Fruit fly (Drosophila melanogaster) whole organism, embryonic: ENCODE data around the gene dlg1.
A peak's percentile ranks its signal among the peaks of the same experiment; 100 is the strongest.

Source experiments
- Adf1 ChIP-seq: fragments of 200-800 bp; sonication (Bioruptor generic); IDR thresholded peaks from 2 replicates; pipeline ENCODE4 v1.3.6; 2022; ENCODE audit warnings: missing biosample characterization, missing genetic modification characterization
- Atf6 ChIP-seq: fragments of 200-800 bp; sonication (Bioruptor generic); IDR thresholded peaks from 2 replicates; pipeline ENCODE4 v1.3.6; 2022; ENCODE audit warnings: missing biosample characterization, missing genetic modification characterization
- CG10147 ChIP-seq: fragments of 200-800 bp; sonication (Bioruptor generic); optimal IDR thresholded peaks from 2 replicates; lab custom pipeline; 2019; ENCODE audit warnings: missing biosample characterization, mild to moderate bottlenecking, missing genetic modification characterization, moderate library complexity
- CG10209 ChIP-seq: fragments of 200-800 bp; sonication (Bioruptor generic); optimal IDR thresholded peaks from 3 replicates; lab custom pipeline; 2017; ENCODE audit warnings: missing biosample characterization, mild to moderate bottlenecking, missing genetic modification characterization, missing genetic modification reagents
- CG11723 ChIP-seq: fragments of 200-800 bp; sonication (Bioruptor generic); optimal IDR thresholded peaks from 2 replicates; lab custom pipeline; 2017; ENCODE audit warnings: missing biosample characterization, mild to moderate bottlenecking, missing genetic modification characterization
- CG12219 ChIP-seq: fragments of 200-800 bp; sonication (Bioruptor generic); optimal IDR thresholded peaks from 3 replicates; lab custom pipeline; 2018; ENCODE audit warnings: missing biosample characterization, mild to moderate bottlenecking, missing genetic modification characterization
- CG14441 ChIP-seq: fragments of 200-800 bp; sonication (Bioruptor generic); IDR thresholded peaks from 2 replicates; pipeline ENCODE4 v1.3.6; 2022; ENCODE audit warnings: missing biosample characterization, missing genetic modification characterization
- CG1647 ChIP-seq: fragments of 200-800 bp; sonication (Bioruptor generic); optimal IDR thresholded peaks from 3 replicates; lab custom pipeline; 2016; ENCODE audit warnings: missing biosample characterization, missing genetic modification characterization
- CG1832 ChIP-seq: fragments of 200-800 bp; sonication (Bioruptor generic); optimal IDR thresholded peaks from 2 replicates; lab custom pipeline; 2017; ENCODE audit warnings: missing biosample characterization, mild to moderate bottlenecking, missing genetic modification characterization, inconsistent platforms
- CG18764 ChIP-seq: fragments of 200-800 bp; sonication (Bioruptor generic); optimal IDR thresholded peaks from 3 replicates; lab custom pipeline; 2016; ENCODE audit warnings: missing biosample characterization, missing genetic modification characterization
- CG32767 ChIP-seq: fragments of 200-800 bp; sonication (Bioruptor generic); IDR thresholded peaks from 2 replicates; pipeline ENCODE4 v1.3.6; 2022; ENCODE audit warnings: missing biosample characterization, missing genetic modification characterization
- CG3407 ChIP-seq: fragments of 200-800 bp; sonication (Bioruptor generic); optimal IDR thresholded peaks from 2 replicates; lab custom pipeline; 2018; ENCODE audit warnings: missing biosample characterization, mild to moderate bottlenecking, missing genetic modification characterization
- CG3995 ChIP-seq: fragments of 200-800 bp; sonication (Bioruptor generic); optimal IDR thresholded peaks from 3 replicates; lab custom pipeline; 2016; ENCODE audit warnings: missing biosample characterization, missing genetic modification characterization
- CG4424 ChIP-seq: fragments of 200-800 bp; sonication (Bioruptor generic); optimal IDR thresholded peaks from 3 replicates; lab custom pipeline; 2016; ENCODE audit warnings: missing biosample characterization, missing genetic modification characterization
- CG4730 ChIP-seq: fragments of 200-800 bp; sonication (Bioruptor generic); IDR thresholded peaks from 2 replicates; pipeline ENCODE4 v1.3.6; 2022; ENCODE audit warnings: missing biosample characterization, missing genetic modification characterization
- CG4820 ChIP-seq: fragments of 200-800 bp; sonication (Bioruptor generic); optimal IDR thresholded peaks from 3 replicates; lab custom pipeline; 2016; ENCODE audit warnings: missing biosample characterization, missing genetic modification characterization
- CG6765 ChIP-seq: fragments of 200-800 bp; sonication (Bioruptor generic); optimal IDR thresholded peaks from 3 replicates; lab custom pipeline; 2017; ENCODE audit warnings: missing biosample characterization, mild to moderate bottlenecking, missing genetic modification characterization
- CG6813 ChIP-seq: fragments of 200-800 bp; sonication (Bioruptor generic); optimal IDR thresholded peaks from 2 replicates; lab custom pipeline; 2017; ENCODE audit warnings: missing biosample characterization, missing genetic modification characterization, mild to moderate bottlenecking, moderate library complexity, missing genetic modification reagents
- CG7987 ChIP-seq: fragments of 200-800 bp; sonication (Bioruptor generic); optimal IDR thresholded peaks from 2 replicates; lab custom pipeline; 2018; ENCODE audit warnings: missing biosample characterization, mild to moderate bottlenecking, missing genetic modification characterization, moderate library complexity
- CG8765 ChIP-seq: fragments of 200-800 bp; sonication (Bioruptor generic); IDR thresholded peaks from 2 replicates; pipeline ENCODE4 v1.3.6; 2022; ENCODE audit warnings: missing biosample characterization, missing genetic modification characterization
- CG8924 ChIP-seq: fragments of 200-800 bp; optimal IDR thresholded peaks from 3 replicates; lab custom pipeline; 2019; ENCODE audit warnings: missing biosample characterization, mild to moderate bottlenecking, missing genetic modification characterization, moderate library complexity
- CTCF ChIP-seq: fragments of 200-800 bp; sonication (Bioruptor generic); optimal IDR thresholded peaks from 2 replicates; lab custom pipeline; 2017; ENCODE audit warnings: missing biosample characterization, mild to moderate bottlenecking, missing genetic modification characterization, moderate library complexity
- D ChIP-seq, 2 experiments: fragments of 200-800 bp in 1 of 2; fragments of >200 bp in 1 of 2; sonication (Bioruptor generic) in 1 of 2; optimal IDR thresholded peaks; 2 replicates in 1 of 2; 3 replicates in 1 of 2; lab custom pipeline; 2017; ENCODE audit warnings: mild to moderate bottlenecking in 1 of 2, missing biosample characterization in 1 of 2, missing genetic modification characterization in 1 of 2, missing genetic modification reagents in 1 of 2
- D19A ChIP-seq: fragments of 200-800 bp; optimal IDR thresholded peaks from 3 replicates; lab custom pipeline; 2019; ENCODE audit warnings: missing biosample characterization, mild to moderate bottlenecking, missing genetic modification characterization, moderate library complexity
- Dek ChIP-seq: fragments of 200-800 bp; sonication (Bioruptor generic); optimal IDR thresholded peaks from 3 replicates; lab custom pipeline; 2019; ENCODE audit warnings: missing biosample characterization, mild to moderate bottlenecking, missing genetic modification characterization, moderate library complexity
- Dfd ChIP-seq, 2 experiments: fragments of >200 bp; optimal IDR thresholded peaks; 2 replicates each; lab custom pipeline; 2017; ENCODE audit warnings: missing biosample characterization in 2 of 2, missing genetic modification characterization in 2 of 2
- Dref ChIP-seq: fragments of 200-800 bp; sonication (Bioruptor generic); IDR thresholded peaks from 2 replicates; pipeline ENCODE4 v1.3.6; 2022; ENCODE audit warnings: missing biosample characterization, missing genetic modification characterization
- Ets65A ChIP-seq: fragments of 200-800 bp; sonication (Bioruptor generic); peaks from one replicate; lab custom pipeline; 2016; ENCODE audit warnings: missing biosample characterization, missing genetic modification characterization
- Hsf ChIP-seq: fragments of 200-800 bp; sonication (Bioruptor generic); optimal IDR thresholded peaks from 3 replicates; lab custom pipeline; 2016; ENCODE audit warnings: missing biosample characterization, missing genetic modification characterization
- Lim3 ChIP-seq: fragments of 200-800 bp; sonication (Bioruptor generic); IDR thresholded peaks from 2 replicates; pipeline ENCODE4 v1.3.6; 2022; ENCODE audit warnings: missing biosample characterization, missing genetic modification characterization
- Mad ChIP-seq: fragments of 200-800 bp; sonication (Bioruptor generic); optimal IDR thresholded peaks from 2 replicates; lab custom pipeline; 2016; ENCODE audit warnings: missing biosample characterization, missing genetic modification characterization
- Nf-YA ChIP-seq: fragments of 200-800 bp; sonication (Bioruptor generic); IDR thresholded peaks from 2 replicates; pipeline ENCODE4 v1.3.6; 2022; ENCODE audit warnings: missing biosample characterization, missing genetic modification characterization
- Nf-YC ChIP-seq: fragments of 200-800 bp; optimal IDR thresholded peaks from 3 replicates; lab custom pipeline; 2019; ENCODE audit warnings: missing biosample characterization, mild to moderate bottlenecking, missing genetic modification characterization, moderate library complexity
- Side ChIP-seq: fragments of 200-800 bp; sonication (Bioruptor generic); optimal IDR thresholded peaks from 2 replicates; lab custom pipeline; 2016; ENCODE audit warnings: missing biosample characterization, missing genetic modification characterization
- Sox102F ChIP-seq: fragments of 200-800 bp; sonication (Bioruptor generic); optimal IDR thresholded peaks from 2 replicates; lab custom pipeline; 2018; ENCODE audit warnings: missing biosample characterization, mild to moderate bottlenecking, missing genetic modification characterization, moderate library complexity
- Spps ChIP-seq: fragments of 200-800 bp; sonication (Bioruptor generic); optimal IDR thresholded peaks from 2 replicates; lab custom pipeline; 2018; ENCODE audit warnings: missing biosample characterization, mild to moderate bottlenecking, missing genetic modification characterization
- Usf ChIP-seq: fragments of 200-800 bp; sonication (Bioruptor generic); optimal IDR thresholded peaks from 2 replicates; lab custom pipeline; 2017; ENCODE audit warnings: missing genotype, missing biosample characterization, missing genetic modification characterization
- btn ChIP-seq: fragments of 200-800 bp; sonication (Bioruptor generic); optimal IDR thresholded peaks from 2 replicates; lab custom pipeline; 2016; ENCODE audit warnings: missing biosample characterization, missing genetic modification characterization
- chinmo ChIP-seq: fragments of 200-800 bp; sonication (Bioruptor generic); IDR thresholded peaks from 4 replicates; pipeline ENCODE4 v1.3.6; 2022; ENCODE audit warnings: missing biosample characterization, missing genetic modification characterization; ENCODE audit not compliant: partially characterized antibody
- chn ChIP-seq: fragments of 200-800 bp; sonication (Bioruptor generic); optimal IDR thresholded peaks from 2 replicates; lab custom pipeline; 2016; ENCODE audit warnings: missing biosample characterization, missing genetic modification characterization
- dan ChIP-seq: fragments of 200-800 bp; sonication (Bioruptor generic); IDR thresholded peaks from 2 replicates; pipeline ENCODE4 v1.3.6; 2022; ENCODE audit warnings: missing biosample characterization, missing genetic modification characterization
- dmrt11E ChIP-seq: fragments of 200-800 bp; sonication (Bioruptor generic); optimal IDR thresholded peaks from 3 replicates; lab custom pipeline; 2018; ENCODE audit warnings: missing biosample characterization, mild to moderate bottlenecking, missing genetic modification characterization, moderate library complexity
- ems ChIP-seq: fragments of 200-800 bp; sonication (Bioruptor generic); optimal IDR thresholded peaks from 3 replicates; lab custom pipeline; 2016; ENCODE audit warnings: missing biosample characterization, missing genetic modification characterization
- grau ChIP-seq: fragments of 200-800 bp; optimal IDR thresholded peaks from 3 replicates; lab custom pipeline; 2019; ENCODE audit warnings: missing biosample characterization, mild to moderate bottlenecking, missing genetic modification characterization, moderate library complexity
- hth ChIP-seq: fragments of >200 bp; optimal IDR thresholded peaks from 2 replicates; lab custom pipeline; 2017; ENCODE audit warnings: inconsistent platforms
- ind ChIP-seq: fragments of 200-800 bp; sonication (Bioruptor generic); optimal IDR thresholded peaks from 3 replicates; lab custom pipeline; 2016; ENCODE audit warnings: missing biosample characterization, missing genetic modification characterization
- nerfin-2 ChIP-seq: fragments of 200-800 bp; sonication (Bioruptor generic); IDR thresholded peaks from 2 replicates; pipeline ENCODE4 v1.3.6; 2022; ENCODE audit warnings: missing biosample characterization, missing genetic modification characterization; ENCODE audit not compliant: partially characterized antibody
- p53 ChIP-seq: fragments of 200-800 bp; sonication (Bioruptor generic); optimal IDR thresholded peaks from 2 replicates; lab custom pipeline; 2016; ENCODE audit warnings: missing biosample characterization, missing genetic modification characterization
- row ChIP-seq: fragments of 200-800 bp; sonication (Bioruptor generic); IDR thresholded peaks from 3 replicates; pipeline ENCODE4 v1.3.6; 2022; ENCODE audit warnings: missing biosample characterization, missing genetic modification characterization
- tap ChIP-seq: fragments of 200-800 bp; optimal IDR thresholded peaks from 3 replicates; lab custom pipeline; 2019; ENCODE audit warnings: missing biosample characterization, mild to moderate bottlenecking, missing genetic modification characterization, moderate library complexity

Gene dlg1

dm6 chrX:11390625-11391363, 21.3 kb downstream of the dlg1 start (continued):
- TF ChIP-seq Dref (GFP tag; lab: Robert Waterston, UW) = 0 out of 2 replicates have a peak, but pooled peaks have one; percentile 3
- TF ChIP-seq CG4820 = peak; percentile 64
- peak; percentile 38 for TF ChIP-seq p53 (GFP tag; lab: Kevin White, UChicago)
- peak; percentile 78 for TF ChIP-seq grau (tag; lab: Kevin White, UChicago)
- peak; percentile 45 for TF ChIP-seq Mad (GFP tag; lab: Kevin White, UChicago)
- TF ChIP-seq D (optimal IDR thresholded peaks at IDR 0.05; lab: Kevin White, UChicago) = no peak
- peak; percentile 58 for TF ChIP-seq D (GFP tag; optimal IDR thresholded peaks at IDR 0.05; lab: Kevin White, UChicago)
- TF ChIP-seq Nf-YA (GFP tag; lab: Robert Waterston, UW) = peak; percentile 38; the same call in 1 of the 2 replicates
- peak; percentile 65 for TF ChIP-seq Nf-YC
- TF ChIP-seq CG18764 (GFP tag; lab: Kevin White, UChicago) = peak; percentile 57
- TF ChIP-seq Usf = peak; percentile 58
- TF ChIP-seq nerfin-2 (GFP tag; lab: Robert Waterston, UW) = no peak
- TF ChIP-seq ems (GFP tag; lab: Kevin White, UChicago) = peak; percentile 39
- TF ChIP-seq CG11723 = peak; percentile 63
- TF ChIP-seq Spps (tag; lab: Kevin White, UChicago) = no peak
- peak; percentile 60; the same call in 1 of the 2 replicates for TF ChIP-seq dan (GFP tag; lab: Robert Waterston, UW)
- TF ChIP-seq CG6765 = peak; percentile 49
- peak; percentile 90 for TF ChIP-seq row
- peak; percentile 87 for TF ChIP-seq ind (GFP tag; lab: Kevin White, UChicago)
- peak; percentile 67 for TF ChIP-seq chn (GFP tag; lab: Kevin White, UChicago)
- peak; percentile 67 for TF ChIP-seq CG8765 (GFP tag; lab: Robert Waterston, UW)
- TF ChIP-seq CG10209 = peak; percentile 81
- peak; percentile 77 for TF ChIP-seq CG1647 (GFP tag; lab: Kevin White, UChicago)
- no peak for TF ChIP-seq hth (lab: Kevin White, UChicago)
- peak; percentile 13 for TF ChIP-seq CG3995 (GFP tag; lab: Kevin White, UChicago)
- peak; percentile 48; the same call in 1 of the 2 replicates for TF ChIP-seq Lim3 (GFP tag; lab: Robert Waterston, UW)
- peak; percentile 71 for TF ChIP-seq CG4730 (GFP tag; lab: Robert Waterston, UW)
- TF ChIP-seq Atf6 (GFP tag; lab: Robert Waterston, UW) = peak; percentile 91
- TF ChIP-seq CG10147 = peak; percentile 73
- 0 out of 4 replicates have a peak, but pooled peaks have one; percentile 20 for TF ChIP-seq chinmo (GFP tag; lab: Robert Waterston, UW)
- TF ChIP-seq Dfd (GFP tag; optimal IDR thresholded peaks at IDR 0.05; lab: Kevin White, UChicago) = no peak
- peak; percentile 55 for TF ChIP-seq dmrt11E
- no peak for TF ChIP-seq CG1832 (GFP tag; lab: Kevin White, UChicago)
- peak; percentile 22 for TF ChIP-seq CG3407
- TF ChIP-seq CG8924 (tag; lab: Kevin White, UChicago) = peak; percentile 70
- peak; percentile 74 for TF ChIP-seq Hsf (GFP tag; lab: Kevin White, UChicago)
- TF ChIP-seq CG32767 = peak; percentile 71
- TF ChIP-seq CG7987 (GFP tag; lab: Kevin White, UChicago) = no peak
- no peak for TF ChIP-seq btn (GFP tag; lab: Kevin White, UChicago)
- TF ChIP-seq Side (GFP tag; lab: Kevin White, UChicago) = peak; percentile 61
- peak; percentile 57 for TF ChIP-seq CG4424 (GFP tag; lab: Kevin White, UChicago)
- TF ChIP-seq Sox102F (GFP tag; lab: Kevin White, UChicago) = peak; percentile 76
- peak; percentile 97 for TF ChIP-seq Ets65A (GFP tag; lab: Kevin White, UChicago)
- peak; percentile 54 for TF ChIP-seq CG6813 (GFP tag; lab: Kevin White, UChicago)
- TF ChIP-seq Adf1 (GFP tag; lab: Robert Waterston, UW) = peak; percentile 56; the same call in 1 of the 2 replicates
- TF ChIP-seq D19A = peak; percentile 65
- peak; percentile 50 for TF ChIP-seq Dek (tag; lab: Kevin White, UChicago)
- peak; percentile 71 for TF ChIP-seq CG12219 (GFP tag; lab: Kevin White, UChicago)
- peak; percentile 89 for TF ChIP-seq CG14441 (GFP tag; lab: Robert Waterston, UW)
- peak; percentile 49 for TF ChIP-seq tap (tag; lab: Kevin White, UChicago)
- no peak for TF ChIP-seq CTCF
